Worm (Caenorhabditis elegans): ENCODE results near the gene D2096.13.
"Not testable (repeated sequence)": the region's sequence is repeated elsewhere in the genome, so short reads cannot be mapped to it uniquely, and the experiment has no call there.

D2096.13 gene

ce11 chrIV:8354572-8354971 lies 3.8 kb downstream of the D2096.13 start, which contains the start of gene F17E9.3:
F17E9.3 (plus strand) TSS chrIV:8354872.
- TF ChIP-seq ztf-1 (GFP tag; conservative IDR thresholded peaks at IDR 0.05) (no peak), gmeb-1 (tag; optimal IDR thresholded peaks at IDR 0.05) (no peak), ceh-16 (tag; optimal IDR thresholded peaks at IDR 0.05) (no peak), egl-27 (tag; optimal IDR thresholded peaks at IDR 0.05) (no peak)

- not testable (repeated sequence) for TF ChIP-seq unc-39, dmd-4, sem-4 (tag; optimal IDR thresholded peaks at IDR 0.05)
Observed at ce11 chrIV:8352036-8352435, 6.4 kb downstream of the D2096.13 start, which contains the start of gene F17E9.16. F17E9.16 (plus strand) TSS chrIV:8352336.

ce11 chrIV:8348073-8348472 lies 10.3 kb downstream of the D2096.13 start, which contains the start of gene F17E9.4:
F17E9.4 (plus strand) TSS chrIV:8348373.
- TF ChIP-seq skn-1 (tag; optimal IDR thresholded peaks at IDR 0.05) (no peak), lsy-2 (tag; optimal IDR thresholded peaks at IDR 0.05) (no peak), aly-2 (tag; optimal IDR thresholded peaks at IDR 0.05) (no peak), nhr-77 (tag; optimal IDR thresholded peaks at IDR 0.05) (no peak), nhr-25 (tag; optimal IDR thresholded peaks at IDR 0.05) (no peak), nhr-129 (tag; optimal IDR thresholded peaks at IDR 0.05) (no peak), unc-39 (tag; optimal IDR thresholded peaks at IDR 0.05) (no peak)

- TF ChIP-seq lsy-2 (tag; optimal IDR thresholded peaks at IDR 0.05) (no peak), dmd-4 (tag; optimal IDR thresholded peaks at IDR 0.05) (no peak), nhr-10 (tag; optimal IDR thresholded peaks at IDR 0.05) (no peak), nhr-25 (tag; optimal IDR thresholded peaks at IDR 0.05) (no peak), lin-39 (tag; optimal IDR thresholded peaks at IDR 0.05) (no peak), elt-1 (tag; optimal IDR thresholded peaks at IDR 0.05) (no peak), egl-27 (tag; optimal IDR thresholded peaks at IDR 0.05) (no peak), unc-55 (GFP tag; optimal IDR thresholded peaks at IDR 0.05) (no peak), sma-9 (GFP tag; optimal IDR thresholded peaks at IDR 0.05) (no peak), sma-9 (tag; optimal IDR thresholded peaks at IDR 0.05) (no peak), nhr-77 (tag; optimal IDR thresholded peaks at IDR 0.05) (no peak), fos-1 (tag; optimal IDR thresholded peaks at IDR 0.05) (no peak), peb-1 (tag; optimal IDR thresholded peaks at IDR 0.05) (no peak), unc-62 (GFP tag; optimal IDR thresholded peaks at IDR 0.05) (no peak), ztf-1 (GFP tag; conservative IDR thresholded peaks at IDR 0.05) (no peak), mab-5 (tag; optimal IDR thresholded peaks at IDR 0.05) (no peak), ceh-82 (tag; optimal IDR thresholded peaks at IDR 0.05) (no peak), nhr-129 (tag; optimal IDR thresholded peaks at IDR 0.05) (no peak), ceh-16 (tag; optimal IDR thresholded peaks at IDR 0.05) (no peak)
Observed at ce11 chrIV:8347051-8347450, 11.3 kb downstream of the D2096.13 start, which contains the start of the genes F17E9.18 and F17E9.15. F17E9.18 (minus strand) TSS chrIV:8347151. F17E9.15 (plus strand) TSS chrIV:8347418.

ce11 chrIV:8345518-8345917 lies 12.9 kb downstream of the D2096.13 start, which contains the start of gene F17E9.5:
F17E9.5 (plus strand) TSS chrIV:8345818.
- TF ChIP-seq blmp-1 (tag; optimal IDR thresholded peaks at IDR 0.05; ENCODE audit: insufficient read depth) (no peak), egl-27 (tag; optimal IDR thresholded peaks at IDR 0.05) (no peak), C34F6.9 (tag; optimal IDR thresholded peaks at IDR 0.05) (no peak), ceh-82 (tag; optimal IDR thresholded peaks at IDR 0.05) (no peak), mbf-1 (tag; optimal IDR thresholded peaks at IDR 0.05) (no peak), sma-9 (GFP tag; optimal IDR thresholded peaks at IDR 0.05) (no peak), sma-9 (tag; optimal IDR thresholded peaks at IDR 0.05) (no peak), ceh-16 (tag; optimal IDR thresholded peaks at IDR 0.05) (no peak), unc-62 (GFP tag; optimal IDR thresholded peaks at IDR 0.05) (no peak), mab-5 (tag; optimal IDR thresholded peaks at IDR 0.05) (no peak), peb-1 (tag; optimal IDR thresholded peaks at IDR 0.05) (no peak), lin-39 (tag; optimal IDR thresholded peaks at IDR 0.05) (no peak), crh-2 (tag; optimal IDR thresholded peaks at IDR 0.05) (no peak), mdl-1 (tag; optimal IDR thresholded peaks at IDR 0.05) (no peak), aly-2 (tag; optimal IDR thresholded peaks at IDR 0.05) (no peak), fos-1 (tag; optimal IDR thresholded peaks at IDR 0.05) (no peak), ama-1 (optimal IDR thresholded peaks at IDR 0.05) (no peak)

ce11 chrIV:8342385-8342784 lies 16.0 kb downstream of the D2096.13 start, which contains the start of gene lgc-5:
lgc-5 (plus strand) TSS chrIV:8342685.
- TF ChIP-seq dmd-4 (tag; optimal IDR thresholded peaks at IDR 0.05) (no peak), lin-39 (tag; optimal IDR thresholded peaks at IDR 0.05) (no peak), nhr-21 (tag; optimal IDR thresholded peaks at IDR 0.05) (no peak), nhr-6 (tag; optimal IDR thresholded peaks at IDR 0.05) (no peak), lin-13 (GFP tag; optimal IDR thresholded peaks at IDR 0.05) (no peak), unc-62 (GFP tag; optimal IDR thresholded peaks at IDR 0.05) (no peak), ztf-11 (tag; optimal IDR thresholded peaks at IDR 0.05) (no peak), unc-55 (GFP tag; optimal IDR thresholded peaks at IDR 0.05) (no peak), unc-39 (tag; optimal IDR thresholded peaks at IDR 0.05) (no peak), F13H6.1 (tag; optimal IDR thresholded peaks at IDR 0.05) (no peak), lsy-2 (tag; optimal IDR thresholded peaks at IDR 0.05) (no peak), ceh-82 (tag; optimal IDR thresholded peaks at IDR 0.05) (no peak), sem-4 (tag; optimal IDR thresholded peaks at IDR 0.05) (no peak), nhr-11 (tag; optimal IDR thresholded peaks at IDR 0.05) (no peak), nhr-25 (tag; optimal IDR thresholded peaks at IDR 0.05) (no peak), gmeb-1 (tag; optimal IDR thresholded peaks at IDR 0.05) (no peak), blmp-1 (tag; optimal IDR thresholded peaks at IDR 0.05; ENCODE audit: insufficient read depth) (no peak), mdl-1 (tag; optimal IDR thresholded peaks at IDR 0.05) (no peak)
